Worm (Caenorhabditis elegans): ENCODE measurements around the gene Y110A2AL.7.

Y110A2AL.7 gene

DNA sequence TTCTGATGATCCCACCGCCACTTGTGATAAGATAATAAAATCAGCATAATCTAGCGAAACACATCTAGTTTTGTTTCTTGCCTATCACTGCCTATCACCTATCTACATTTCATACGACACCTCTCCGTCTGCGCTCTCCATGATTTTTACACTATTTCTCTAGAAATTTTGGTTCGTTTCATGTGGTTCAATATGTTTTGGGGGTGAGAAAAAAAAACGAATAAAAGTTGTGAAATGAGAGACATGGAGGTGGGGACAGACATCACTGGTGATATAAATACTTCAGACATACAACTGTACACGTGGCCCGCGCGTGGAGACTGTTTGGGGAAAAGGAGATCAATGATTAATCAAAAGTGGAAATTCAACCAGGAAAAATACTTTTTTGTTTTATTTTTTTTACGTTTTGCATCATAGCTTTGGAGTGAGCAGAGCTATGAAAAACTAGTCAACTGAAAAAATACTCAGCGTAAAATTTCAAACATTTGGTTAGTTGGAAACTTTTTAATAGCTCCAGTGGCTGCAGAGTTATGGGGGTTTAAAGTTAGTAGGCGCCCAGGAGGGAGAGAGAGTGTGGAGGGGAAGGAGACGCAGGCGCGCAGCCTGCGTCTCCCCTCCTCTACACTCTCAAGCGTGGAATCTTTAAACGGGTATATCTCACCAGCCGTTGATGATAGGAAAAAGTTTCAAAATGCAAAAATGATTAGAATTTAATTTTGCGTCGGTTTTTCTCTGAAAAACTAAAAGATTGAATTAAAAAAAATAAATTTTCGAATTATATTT lies 40.0 kb downstream of the Y110A2AL.7 start:
- no peak for TF ChIP-seq lin-39 (tag; optimal IDR thresholded peaks at IDR 0.05)
- TF ChIP-seq pha-4 (GFP tag; IDR thresholded peaks at IDR 0.05) = 0 out of 2 replicates have a peak, but pooled peaks have one; percentile 7
- TF ChIP-seq pha-4 (tag; optimal IDR thresholded peaks at IDR 0.05) = no peak
- TF ChIP-seq mxl-2 (GFP tag; conservative IDR thresholded peaks at IDR 0.05) = peak; percentile 66; the same call in 1 of the 2 replicates
- TF ChIP-seq hmg-1.1 (GFP tag; IDR thresholded peaks at IDR 0.05) = no peak
- no peak for TF ChIP-seq ceh-32 (tag; optimal IDR thresholded peaks at IDR 0.05; ENCODE audit: poor library complexity)
- peak; percentile 70 for TF ChIP-seq mxl-3 (GFP tag; optimal IDR thresholded peaks at IDR 0.05)
- no peak for TF ChIP-seq ztf-11 (tag; optimal IDR thresholded peaks at IDR 0.05)
- peak; percentile 68 for TF ChIP-seq dmd-6 (GFP tag; IDR thresholded peaks at IDR 0.05)
- TF ChIP-seq hlh-30 (tag; optimal IDR thresholded peaks at IDR 0.05; ENCODE audit: insufficient read depth) = peak; percentile 64
- TF ChIP-seq unc-62 (GFP tag; optimal IDR thresholded peaks at IDR 0.05 in 1 of 2) = peak in 1 of 2 experiments; percentile 70
- no peak for TF ChIP-seq unc-62 (tag; optimal IDR thresholded peaks at IDR 0.05)
- TF ChIP-seq mep-1 (tag; optimal IDR thresholded peaks at IDR 0.05) = peak; percentile 16
- peak; percentile 63 for TF ChIP-seq nhr-28 (tag; optimal IDR thresholded peaks at IDR 0.05)
- TF ChIP-seq hlh-11 (tag; optimal IDR thresholded peaks at IDR 0.05) = peak; percentile 69
- TF ChIP-seq nhr-102 (tag; optimal IDR thresholded peaks at IDR 0.05) = peak; percentile 40
- peak; percentile 3 for TF ChIP-seq cey-2 (tag; optimal IDR thresholded peaks at IDR 0.05; ENCODE audit: borderline replicate concordance, insufficient read depth)
- no peak for TF ChIP-seq F44E2.7 (GFP tag; IDR thresholded peaks at IDR 0.05)
- no peak for TF ChIP-seq Y48G9A.11 (GFP tag; IDR thresholded peaks at IDR 0.05)
- no peak for TF ChIP-seq daf-16 (GFP tag; optimal IDR thresholded peaks at IDR 0.05)
- peak; percentile 54 for TF ChIP-seq daf-16 (tag; optimal IDR thresholded peaks at IDR 0.05)
- no peak for TF ChIP-seq nhr-41 (GFP tag; IDR thresholded peaks at IDR 0.05)
- TF ChIP-seq pqm-1 (tag; optimal IDR thresholded peaks at IDR 0.05) = peak; percentile 82
- TF ChIP-seq tra-1 (GFP tag; IDR thresholded peaks at IDR 0.05) = no peak
- TF ChIP-seq dve-1 (tag; optimal IDR thresholded peaks at IDR 0.05; ENCODE audit: insufficient read depth) = peak; percentile 64
- TF ChIP-seq nhr-48 (tag; optimal IDR thresholded peaks at IDR 0.05) = peak; percentile 70

DNA sequence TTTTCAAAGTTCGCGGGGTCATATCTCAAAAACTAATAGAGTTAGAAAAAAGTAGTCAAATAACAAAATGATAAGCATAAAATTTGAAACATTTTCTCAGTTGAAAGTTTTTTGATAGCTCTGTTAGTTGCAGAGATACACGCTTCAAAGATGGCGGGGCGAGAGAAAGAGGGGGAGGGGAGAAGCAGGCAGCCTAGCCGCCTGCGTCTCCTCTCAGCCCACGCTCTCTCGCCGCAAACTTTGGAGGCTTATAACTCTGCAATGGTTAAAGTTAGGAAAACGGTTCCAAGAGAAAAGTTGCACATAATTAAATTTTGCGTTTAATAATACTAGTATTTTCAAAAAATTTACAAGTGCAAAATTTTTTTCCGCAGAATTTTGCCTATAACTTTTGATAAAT lies 41.2 kb downstream of the Y110A2AL.7 start:
- TF ChIP-seq daf-12 (tag; optimal IDR thresholded peaks at IDR 0.05) = no peak
- no peak for TF ChIP-seq dpl-1 (GFP tag; optimal IDR thresholded peaks at IDR 0.05)
- no peak for TF ChIP-seq F26F4.8 (GFP tag; conservative IDR thresholded peaks at IDR 0.05)
- peak in 1 of 2 experiments; percentile 55 for TF ChIP-seq unc-62 (GFP tag; optimal IDR thresholded peaks at IDR 0.05 in 1 of 2)
- TF ChIP-seq unc-62 (tag; optimal IDR thresholded peaks at IDR 0.05) = no peak
- no peak for TF ChIP-seq duxl-1 (tag; optimal IDR thresholded peaks at IDR 0.05; ENCODE audit: poor library complexity)
- no peak for TF ChIP-seq daf-16 (GFP tag; optimal IDR thresholded peaks at IDR 0.05)
- no peak for TF ChIP-seq daf-16 (tag; optimal IDR thresholded peaks at IDR 0.05)
- peak; percentile 54 for TF ChIP-seq set-16 (GFP tag; IDR thresholded peaks at IDR 0.05)
- no peak for TF ChIP-seq lin-1 (GFP tag; IDR thresholded peaks at IDR 0.05)
- no peak for TF ChIP-seq Y105C5A.15 (GFP tag; IDR thresholded peaks at IDR 0.05)
- no peak for TF ChIP-seq gei-8 (GFP tag; optimal IDR thresholded peaks at IDR 0.05)

DNA sequence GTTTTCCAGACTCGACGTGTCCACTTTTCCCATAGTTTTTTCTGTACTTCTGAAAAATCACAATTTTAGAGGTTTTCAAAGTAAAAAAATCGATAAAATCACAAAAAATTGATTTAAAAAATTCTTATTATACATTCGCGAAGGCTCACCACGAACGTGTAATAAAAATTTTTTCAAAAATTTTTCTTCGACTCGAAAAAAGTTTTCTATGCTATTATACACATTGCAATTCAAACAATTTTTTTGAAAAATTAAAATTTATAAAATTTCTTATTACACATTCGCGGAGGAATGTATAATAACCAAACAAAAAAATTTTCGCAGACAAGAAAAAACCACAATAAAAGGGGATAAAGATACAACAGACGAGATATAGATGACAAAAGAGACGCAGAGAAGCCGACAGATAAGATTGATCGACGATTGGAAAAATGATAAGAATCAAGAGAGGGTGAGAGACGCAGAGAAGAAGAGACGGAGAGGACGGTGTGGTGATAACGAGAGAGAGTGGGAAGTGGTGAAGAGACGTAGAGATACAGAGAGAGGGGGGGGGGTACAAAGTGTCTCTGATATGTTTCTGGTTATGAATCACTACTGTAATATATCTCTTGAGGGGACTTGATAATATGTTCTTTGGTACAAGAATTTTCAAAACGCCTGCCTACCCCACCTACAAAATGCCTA lies 42.3 kb downstream of the Y110A2AL.7 start, which contains the start of gene nhr-119:
nhr-119 (minus strand) TSS at position 51 of the 684 bp plus-strand sequence.
- TF ChIP-seq F44E2.7 (GFP tag; IDR thresholded peaks at IDR 0.05) (no peak), arid-1 (GFP tag; conservative IDR thresholded peaks at IDR 0.05) (no peak), F10B5.3 (tag; optimal IDR thresholded peaks at IDR 0.05) (no peak), ztf-7 (tag; optimal IDR thresholded peaks at IDR 0.05) (no peak), vab-7 (GFP tag; IDR thresholded peaks at IDR 0.05) (no peak), daf-12 (tag; optimal IDR thresholded peaks at IDR 0.05) (no peak), hlh-11 (tag; optimal IDR thresholded peaks at IDR 0.05) (peak; percentile 93), egl-27 (tag; optimal IDR thresholded peaks at IDR 0.05) (no peak), nhr-76 (tag; optimal IDR thresholded peaks at IDR 0.05) (no peak), fkh-10 (GFP tag; optimal IDR thresholded peaks at IDR 0.05) (no peak), duxl-1 (tag; optimal IDR thresholded peaks at IDR 0.05; ENCODE audit: poor library complexity) (peak; percentile 47), mep-1 (tag; optimal IDR thresholded peaks at IDR 0.05) (peak; percentile 59), ZK546.5 (tag; optimal IDR thresholded peaks at IDR 0.05) (no peak), aly-2 (tag; optimal IDR thresholded peaks at IDR 0.05) (no peak), fos-1 (tag; optimal IDR thresholded peaks at IDR 0.05) (peak; percentile 38), dmd-8 (GFP tag; IDR thresholded peaks at IDR 0.05) (no peak), ztf-11 (tag; optimal IDR thresholded peaks at IDR 0.05) (no peak), nhr-6 (tag; optimal IDR thresholded peaks at IDR 0.05) (peak; percentile 44)
